Fruit fly (Drosophila melanogaster) whole organism: ENCODE results near the gene CG17329.

Experiments
- CG8478 ChIP-seq: fragments of >200 bp; optimal IDR thresholded peaks from 2 replicates; lab custom pipeline; 2018; ENCODE audit warnings: inconsistent platforms
- Dll ChIP-seq: fragments of >200 bp; optimal IDR thresholded peaks from 2 replicates; lab custom pipeline; 2017
- EcR ChIP-seq, 2 experiments: fragments of >200 bp; optimal IDR thresholded peaks; 2 replicates each; lab custom pipeline; 2017; ENCODE audit warnings: missing biosample characterization in 2 of 2, missing genetic modification characterization in 2 of 2, missing genetic modification reagents in 2 of 2
- pan ChIP-seq: fragments of >200 bp; optimal IDR thresholded peaks from 2 replicates; lab custom pipeline; 2017
- psq ChIP-seq: fragments of >200 bp; optimal IDR thresholded peaks from 2 replicates; lab custom pipeline; 2017
- usp ChIP-seq: fragments of >200 bp; optimal IDR thresholded peaks from 2 replicates; lab custom pipeline; 2017; ENCODE audit warnings: missing biosample characterization, missing genetic modification characterization, mixed read lengths

- TF ChIP-seq usp (no peak), Dll (lab: Kevin White, UChicago) (no peak), CG8478 (lab: Kevin White, UChicago) (no peak), EcR (GFP tag; optimal IDR thresholded peaks at IDR 0.05; lab: Kevin White, UChicago) (no peak), pan (no peak), psq (no peak)
Observed at dm6 chr2L:16270667-16271485, 20.2 kb upstream of the CG17329 start.
